Worm (Caenorhabditis elegans) whole organism, L4/young adult: ENCODE measurements around the gene C07E3.10.

ENCODE experiments used
- W03F9.2 ChIP-seq: fragments of 150-350 bp; optimal IDR thresholded peaks from 2 replicates; lab custom pipeline; 2014; ENCODE audit warnings: missing biosample characterization, missing genetic modification characterization
- dao-5 ChIP-seq: sonication (generic microtip); optimal IDR thresholded peaks from 2 replicates; lab custom pipeline; 2016; ENCODE audit warnings: missing genotype, missing genetic modification characterization, moderate library complexity, missing compliant biosample characterization
- him-1 ChIP-seq: sonication (generic microtip); optimal IDR thresholded peaks from 2 replicates; lab custom pipeline; 2016; ENCODE audit warnings: missing genotype, missing genetic modification reagents, missing genetic modification characterization, missing compliant biosample characterization

The C07E3.10 gene

DNA sequence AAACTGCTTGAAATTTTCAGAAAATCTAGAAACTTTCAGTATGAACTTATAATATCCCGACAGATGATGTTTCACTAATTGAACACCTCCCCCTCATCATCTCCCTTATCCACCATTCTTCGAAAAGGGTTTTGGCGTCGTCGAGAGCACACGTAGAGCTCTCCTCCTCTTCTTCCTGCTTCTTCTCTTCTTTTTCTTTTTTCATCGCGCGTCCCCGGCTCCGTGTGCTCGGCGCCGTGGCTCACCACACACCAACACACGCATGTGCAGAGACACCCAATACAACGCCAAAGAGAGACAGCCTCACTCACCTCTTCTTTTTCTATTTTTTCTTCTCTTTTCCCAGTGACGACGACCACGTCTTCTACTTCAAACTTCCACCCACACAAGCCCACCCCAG is 33.4 kb downstream of the C07E3.10 start:
- TF ChIP-seq W03F9.2, result no peak
- peak; percentile 29 for TF ChIP-seq him-1 (tag; lab: Kevin White, UChicago)
- no peak for TF ChIP-seq dao-5 (tag; lab: Kevin White, UChicago)

DNA sequence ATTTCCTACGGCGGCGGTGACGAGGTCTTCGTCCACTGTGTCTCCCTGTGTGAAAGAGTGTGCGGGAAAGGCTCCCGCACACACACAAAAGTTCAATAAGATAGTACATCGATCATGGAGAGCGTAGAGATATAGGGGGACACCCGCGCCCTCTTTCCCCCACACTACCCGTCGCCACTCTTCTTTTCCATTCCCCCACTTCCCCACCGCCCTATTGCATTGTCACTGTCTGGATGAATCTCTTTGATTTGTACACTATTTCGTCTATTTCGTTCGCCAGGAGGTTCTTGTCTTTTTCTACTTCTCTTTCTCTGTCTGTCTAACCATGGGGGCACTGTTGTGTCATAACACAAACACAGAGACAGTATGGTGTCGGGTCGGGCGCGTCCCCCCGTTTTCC is 36.1 kb downstream of the C07E3.10 start:
- no peak for TF ChIP-seq dao-5 (tag; lab: Kevin White, UChicago)
- no peak for TF ChIP-seq W03F9.2
- TF ChIP-seq him-1 (tag; lab: Kevin White, UChicago), result no peak

DNA sequence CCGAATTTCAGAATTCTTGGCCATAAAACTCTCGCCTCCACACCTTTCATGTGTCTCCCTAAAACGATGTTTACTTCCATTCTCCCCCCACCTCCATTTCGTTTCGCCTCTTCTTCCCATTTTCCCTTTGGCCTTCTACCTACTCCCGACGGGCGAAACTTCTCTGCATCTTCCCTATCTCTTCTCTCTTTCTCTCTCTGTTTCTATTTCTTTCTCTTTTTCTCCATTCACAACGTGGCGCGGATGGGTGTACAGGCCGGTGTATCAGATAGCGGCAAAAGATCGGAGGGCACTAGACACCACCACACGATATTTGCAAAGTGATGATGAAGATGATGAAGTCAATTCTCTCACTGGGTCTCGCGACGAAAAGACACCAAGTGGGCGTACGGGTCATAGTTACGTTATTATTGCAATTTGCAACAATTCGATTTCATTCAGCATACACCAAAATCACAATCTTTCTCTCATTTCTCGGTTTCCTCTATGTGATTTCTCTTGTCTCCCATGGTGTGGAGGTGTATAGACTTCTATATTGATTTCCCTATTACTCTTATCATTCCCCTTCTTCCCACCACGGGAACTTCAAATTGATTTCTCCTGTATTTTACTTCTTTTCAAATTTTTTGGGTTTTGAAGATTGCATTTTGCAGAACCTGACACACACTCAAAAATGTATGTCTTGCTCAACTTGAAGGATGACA is 38.7 kb downstream of the C07E3.10 start, which contains the start of gene ztf-27:
TSS of gene ztf-27 (plus strand) at position 654 of the 704 bp plus-strand sequence.
- no peak for TF ChIP-seq W03F9.2

DNA sequence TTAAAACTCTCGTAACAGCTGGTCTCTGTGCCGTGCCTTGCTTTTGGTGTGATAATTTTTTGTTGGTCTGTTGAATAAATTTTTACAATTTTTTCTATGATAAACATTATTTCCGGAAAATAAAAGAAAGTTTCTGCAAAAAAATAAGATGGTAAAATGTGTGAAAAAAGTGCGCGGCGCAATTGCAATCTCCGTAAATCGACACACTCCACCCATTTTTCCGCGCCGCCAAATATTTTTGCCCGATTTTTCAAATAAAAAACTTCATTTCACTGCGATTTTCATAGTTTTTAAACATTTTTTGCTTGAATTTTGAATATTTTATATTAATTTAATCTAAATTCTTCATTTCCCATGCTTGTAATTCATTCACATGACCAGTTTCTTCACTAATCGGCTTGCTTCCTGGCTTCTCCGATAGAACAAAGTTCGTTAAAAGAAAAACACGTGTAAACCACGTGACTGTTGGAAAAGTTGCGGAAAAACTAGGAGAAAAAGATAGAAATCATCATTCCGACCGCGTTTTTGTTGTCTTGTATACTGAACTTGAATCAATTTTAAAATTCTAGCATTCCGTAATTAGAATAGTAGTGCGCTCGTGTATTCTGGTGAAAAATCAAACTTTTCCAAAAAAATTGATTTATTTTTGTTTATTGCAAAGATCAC is 42.0 kb downstream of the C07E3.10 start:
- no peak for TF ChIP-seq dao-5 (tag; lab: Kevin White, UChicago)
- TF ChIP-seq W03F9.2, result peak; percentile 79
- peak; percentile 44 for TF ChIP-seq him-1 (tag; lab: Kevin White, UChicago)

DNA sequence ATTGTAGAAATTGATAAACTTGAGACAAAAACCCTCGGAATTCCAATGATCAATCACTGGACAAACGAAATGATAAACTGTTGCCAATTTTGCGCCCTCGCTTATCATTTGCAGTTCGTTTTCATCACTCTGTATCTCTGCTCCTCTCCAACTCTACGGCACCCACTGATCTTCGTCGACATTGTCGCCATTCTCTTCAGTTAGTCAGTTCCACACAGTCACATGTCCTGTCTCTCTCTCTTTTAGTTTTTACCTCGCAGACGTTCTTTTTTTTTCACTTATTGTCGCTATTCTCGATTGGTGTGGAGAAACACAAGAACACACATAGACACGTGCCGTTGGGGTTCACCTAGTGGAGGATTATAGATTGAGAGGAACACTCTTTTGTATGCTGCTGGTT is 42.9 kb downstream of the C07E3.10 start:
- TF ChIP-seq him-1 (tag; lab: Kevin White, UChicago) (no peak), W03F9.2 (peak; percentile 5), dao-5 (tag; lab: Kevin White, UChicago) (no peak)

DNA sequence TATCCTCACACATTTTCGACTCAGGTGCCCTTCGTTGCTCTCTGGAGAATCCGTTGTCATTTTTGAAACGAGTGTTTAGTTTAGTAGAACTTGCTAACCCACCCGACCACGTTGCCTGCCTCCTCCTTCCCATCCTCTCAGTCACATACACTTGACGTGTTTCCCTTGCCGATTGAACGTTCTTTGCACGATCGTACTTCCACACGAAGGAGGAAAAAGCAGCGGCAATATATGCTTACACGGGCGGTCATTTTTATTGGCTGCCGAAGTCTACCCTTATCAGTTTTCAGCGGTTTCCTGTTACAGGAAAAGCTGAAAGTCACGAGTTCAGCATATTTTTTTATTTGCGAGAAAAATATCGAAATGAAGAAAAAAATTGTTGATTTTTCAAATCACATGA is 43.6 kb downstream of the C07E3.10 start:
- no peak for TF ChIP-seq W03F9.2
- TF ChIP-seq him-1 (tag; lab: Kevin White, UChicago), result no peak
- TF ChIP-seq dao-5 (tag; lab: Kevin White, UChicago), result no peak

DNA sequence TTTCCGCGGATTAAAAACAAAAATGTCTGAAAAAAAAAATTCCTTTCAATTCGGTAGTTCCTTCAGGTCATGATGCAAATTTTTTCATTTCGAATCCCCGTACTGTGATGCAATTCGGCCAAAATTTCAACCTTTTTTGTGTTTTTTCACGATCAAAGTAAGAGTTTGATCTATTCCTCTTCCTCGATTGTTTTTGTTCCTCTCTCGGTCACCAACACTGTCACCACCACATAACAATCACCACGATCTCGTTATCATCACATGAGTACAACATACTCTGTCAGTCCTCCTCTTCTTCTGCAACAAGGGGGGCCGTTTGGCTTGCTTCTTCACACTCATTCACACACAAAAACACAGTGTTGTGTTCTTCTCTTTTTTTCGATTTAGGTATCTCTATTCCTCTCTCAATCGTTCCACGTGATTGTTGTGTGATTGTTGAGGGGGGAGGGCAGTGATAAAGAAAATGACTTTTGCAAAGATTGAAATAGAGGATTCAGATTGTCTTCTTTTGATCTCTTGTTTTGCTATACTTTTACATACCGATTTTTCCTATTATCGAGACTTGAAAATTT is 44.2 kb downstream of the C07E3.10 start:
- TF ChIP-seq him-1 (tag; lab: Kevin White, UChicago) (no peak), W03F9.2 (no peak), dao-5 (tag; lab: Kevin White, UChicago) (no peak)

DNA sequence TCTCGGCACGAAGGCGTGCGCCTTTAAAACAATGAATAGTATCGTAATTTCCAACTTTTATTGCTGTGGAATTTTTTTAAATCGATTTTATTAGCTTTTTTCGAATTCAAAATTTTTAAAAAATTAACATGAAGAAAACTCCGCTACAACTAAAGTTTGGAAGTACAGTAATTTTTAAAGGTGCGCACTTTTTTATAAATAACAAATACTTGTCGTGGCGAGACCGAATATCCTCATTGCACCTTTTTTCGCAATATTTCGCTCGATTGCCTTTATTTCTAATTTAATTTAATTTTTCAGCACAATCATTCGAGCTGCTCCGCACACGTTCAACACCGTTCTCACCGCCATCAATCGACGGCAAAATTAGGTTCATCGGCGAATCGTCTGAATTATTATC is 44.7 kb downstream of the C07E3.10 start, which contains the start of the genes T09F3.2 and T09F3.7:
TSS of gene T09F3.2 (plus strand) at position 301 of the 400 bp plus-strand sequence.
TSS of gene T09F3.7 (plus strand) at position 315 of the 400 bp plus-strand sequence.
- TF ChIP-seq dao-5 (tag; lab: Kevin White, UChicago) (no peak), him-1 (tag; lab: Kevin White, UChicago) (no peak), W03F9.2 (no peak)

DNA sequence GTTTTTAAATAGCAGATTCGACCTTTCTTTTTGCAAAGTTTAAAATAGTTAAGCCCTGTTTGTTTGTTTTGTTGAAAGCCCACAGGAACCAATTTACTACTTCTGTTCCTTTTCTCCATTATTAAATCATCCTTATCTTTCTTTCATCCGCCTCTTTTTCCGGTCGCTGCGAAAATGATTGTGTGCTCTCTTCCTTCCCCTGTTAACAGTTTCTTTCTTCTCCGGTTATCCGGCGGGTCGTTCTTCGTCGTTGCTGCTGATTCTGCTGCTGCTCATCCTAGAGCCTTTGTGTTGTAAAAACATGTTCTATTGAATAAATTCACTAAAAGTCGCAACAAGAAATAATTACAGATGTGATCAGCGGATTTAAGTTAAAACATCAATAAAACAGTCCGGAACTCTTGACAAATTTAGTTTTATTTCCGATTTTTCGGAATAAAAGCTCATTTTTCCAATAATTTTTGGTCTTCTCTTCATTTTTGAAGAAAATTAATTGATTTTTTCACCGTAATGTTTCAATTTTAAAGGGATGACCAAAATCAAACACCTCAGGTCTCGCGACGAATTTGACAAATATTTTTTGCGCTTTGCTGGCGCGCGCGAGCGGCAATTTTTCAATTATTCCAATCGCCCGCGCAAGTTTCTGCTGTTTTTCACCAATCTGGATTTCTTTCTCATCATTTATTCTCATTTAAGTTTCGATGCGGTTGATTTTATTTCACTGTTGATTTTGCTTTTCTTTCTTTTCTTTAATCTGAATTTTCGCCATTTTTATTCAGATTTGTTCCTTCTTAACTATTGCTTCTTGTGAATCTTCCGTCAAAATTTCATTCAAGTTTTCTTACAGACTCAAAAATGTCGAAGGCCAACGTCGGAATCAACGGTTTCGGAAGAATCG is 47.4 kb downstream of the C07E3.10 start, which contains the start of gene gpd-1:
TSS of gene gpd-1 (plus strand) at position 848 of the 898 bp plus-strand sequence.
- no peak for TF ChIP-seq dao-5 (tag; lab: Kevin White, UChicago)
- no peak for TF ChIP-seq W03F9.2
- no peak for TF ChIP-seq him-1 (tag; lab: Kevin White, UChicago)

DNA sequence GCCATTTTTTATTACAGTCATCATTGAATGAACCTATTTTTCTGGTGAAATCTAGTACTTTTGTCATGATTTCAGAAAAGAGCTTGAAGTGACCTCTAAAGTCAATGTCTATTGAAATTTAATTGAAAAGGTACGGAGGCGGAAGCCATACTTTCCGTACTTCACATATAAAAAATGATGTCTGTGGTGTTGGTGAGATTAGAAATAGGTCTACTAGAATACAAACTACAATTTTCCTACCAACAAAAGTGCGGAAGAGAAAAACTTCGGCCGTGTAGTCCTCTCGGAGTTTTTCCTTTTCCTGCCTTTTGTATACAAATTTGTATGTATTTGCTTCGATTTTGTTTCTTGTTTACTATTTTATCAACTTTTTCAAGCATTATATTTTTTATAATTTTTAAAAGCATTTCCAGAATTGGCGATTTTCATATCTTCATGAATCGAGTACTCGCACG is 49.2 kb downstream of the C07E3.10 start, which contains the start of gene T09F3.4:
TSS of gene T09F3.4 (plus strand) at position 405 of the 455 bp plus-strand sequence.
- TF ChIP-seq W03F9.2 (peak; percentile 67), dao-5 (tag; lab: Kevin White, UChicago) (peak; percentile 15), him-1 (tag; lab: Kevin White, UChicago) (no peak)

DNA sequence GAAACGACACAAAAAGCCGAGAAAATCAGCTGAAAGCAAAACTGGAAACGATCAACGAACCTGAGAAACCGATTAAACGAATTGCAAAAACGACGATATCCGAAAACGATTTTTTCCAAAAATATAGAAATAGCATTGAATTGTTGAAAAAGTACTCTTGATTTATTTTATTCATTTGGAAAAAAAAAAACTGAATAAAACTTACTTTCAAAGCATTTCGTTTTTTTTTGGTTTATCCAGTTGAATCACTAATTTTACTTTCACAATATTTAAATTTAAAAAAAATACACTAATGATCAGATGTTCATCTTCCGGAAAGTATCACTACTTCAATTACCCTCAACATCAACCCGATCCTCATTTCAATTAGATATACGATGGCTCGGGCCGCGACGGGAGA is 50.4 kb downstream of the C07E3.10 start, which contains the start of gene T09F3.5:
TSS of gene T09F3.5 (plus strand) at position 301 of the 400 bp plus-strand sequence.
- TF ChIP-seq W03F9.2 (no peak), dao-5 (tag; lab: Kevin White, UChicago) (no peak), him-1 (tag; lab: Kevin White, UChicago) (no peak)
